Worm (Caenorhabditis elegans) whole organism, young adult: ENCODE results near the gene Y73F4A.1.

Source experiments
- T07F8.4 ChIP-seq: sonication (generic microtip); optimal IDR thresholded peaks from 2 replicates; lab custom pipeline; 2016; ENCODE audit warnings: mild to moderate bottlenecking, missing genetic modification characterization, moderate library complexity, missing compliant biosample characterization
- madf-8 ChIP-seq: fragments of 200-800 bp; sonication (Bioruptor generic); conservative IDR thresholded peaks from 2 replicates; pipeline ENCODE4 v1.3.6; 2022; ENCODE audit warnings: missing genetic modification reagents, missing genetic modification characterization, missing compliant biosample characterization
- ztf-18 ChIP-seq: sonication (generic microtip); optimal IDR thresholded peaks from 2 replicates; lab custom pipeline; 2016; ENCODE audit warnings: missing genotype, mild to moderate bottlenecking, missing genetic modification characterization, missing compliant biosample characterization

DNA sequence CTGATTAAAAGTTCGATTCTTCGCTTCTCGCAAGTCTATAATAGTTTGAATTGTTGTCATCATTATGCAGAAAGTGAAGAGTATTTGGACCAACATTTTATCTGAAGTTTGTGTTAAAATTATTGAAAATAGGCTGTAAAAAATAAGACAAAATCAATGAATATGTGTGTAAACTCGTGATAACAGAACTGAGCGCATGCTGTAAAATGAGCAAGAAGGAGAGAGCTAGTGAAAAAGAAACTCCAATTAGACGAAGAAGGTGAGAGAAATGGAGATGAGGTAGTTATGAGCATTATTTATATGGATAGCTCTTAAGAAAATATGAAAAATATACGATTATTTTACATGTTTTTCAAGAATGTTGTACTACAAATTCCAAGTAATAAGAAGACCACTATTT is 24.3 kb downstream of the Y73F4A.1 start, which contains the start of gene C53D6.4:
- TF ChIP-seq ztf-18 (tag; lab: Kevin White, UChicago) = no peak
- TF ChIP-seq madf-8 = no peak
- no peak for TF ChIP-seq T07F8.4 (tag; lab: Kevin White, UChicago)
